Fruit fly (Drosophila melanogaster): ENCODE results near the gene CG43102.

- TF ChIP-seq Vsx2 (GFP tag; optimal IDR thresholded peaks at IDR 0.05; ENCODE audit: partially characterized antibody) (no peak), br (GFP tag; optimal IDR thresholded peaks at IDR 0.05) (peak; percentile 90), jim (GFP tag; optimal IDR thresholded peaks at IDR 0.05) (peak; percentile 57), OdsH (GFP tag; optimal IDR thresholded peaks at IDR 0.05) (peak; percentile 92), Sp1 (GFP tag; optimal IDR thresholded peaks at IDR 0.05) (peak; percentile 80), Abd-B (GFP tag; optimal IDR thresholded peaks at IDR 0.05) (no peak), Dfd (GFP tag; optimal IDR thresholded peaks at IDR 0.05) (no peak), h (GFP tag; optimal IDR thresholded peaks at IDR 0.05) (peak; percentile 95), usp (GFP tag; optimal IDR thresholded peaks at IDR 0.05) (no peak)
These were observed 4.0 kb upstream of the CG43102 start, which contains the start of gene CG7379 for dm6 chr3R:17798211-17798737.

All from whole organism, wandering third instar larva.